Worm (Caenorhabditis elegans) whole organism, L1 larva: Measurements from ENCODE around the gene F39B3.7.

Experiments
- aha-1 ChIP-seq: fragments of 150-350 bp; optimal IDR thresholded peaks from 2 replicates; lab custom pipeline; 2014; ENCODE audit warnings: missing biosample characterization, missing genetic modification characterization
- ama-1 ChIP-seq: fragments of 150-350 bp; optimal IDR thresholded peaks from 2 replicates; lab custom pipeline; 2014
- ceh-63 ChIP-seq: fragments of 200-800 bp; sonication (Bioruptor generic); optimal IDR thresholded peaks from 2 replicates; lab custom pipeline; 2018; ENCODE audit warnings: mild to moderate bottlenecking, missing genetic modification characterization, missing compliant biosample characterization
- ceh-82 ChIP-seq, 3 experiments: fragments of 150-350 bp in 1 of 3; sonication (generic microtip) in 2 of 3; optimal IDR thresholded peaks; 2 replicates each; lab custom pipeline; 2014 to 2017; ENCODE audit warnings: missing biosample characterization in 3 of 3, missing genetic modification characterization in 3 of 3
- ceh-90 ChIP-seq: sonication (generic microtip); optimal IDR thresholded peaks from 2 replicates; lab custom pipeline; 2016; ENCODE audit warnings: missing genetic modification characterization, missing compliant biosample characterization
- ces-1 ChIP-seq: fragments of 150-350 bp; optimal IDR thresholded peaks from 2 replicates; lab custom pipeline; 2014; ENCODE audit warnings: missing biosample characterization, missing genetic modification reagents, missing genetic modification characterization
- elt-3 ChIP-seq, 6 experiments: fragments of 150-350 bp in 1 of 6; sonication (generic microtip); optimal IDR thresholded peaks; 2 replicates each; lab custom pipeline; 2017 to 2018; ENCODE audit warnings: missing biosample characterization in 6 of 6, missing genetic modification characterization in 6 of 6, inconsistent platforms in 1 of 6
- ets-5 ChIP-seq: fragments of 200-800 bp; sonication (Bioruptor generic); IDR thresholded peaks from 2 replicates; pipeline ENCODE4 v1.3.6; 2022; ENCODE audit warnings: missing genetic modification characterization, missing compliant biosample characterization
- mep-1 ChIP-seq: fragments of 150-350 bp; optimal IDR thresholded peaks from 2 replicates; lab custom pipeline; 2014; ENCODE audit warnings: missing biosample characterization, missing genetic modification characterization
- nhr-28 ChIP-seq: fragments of 150-350 bp; optimal IDR thresholded peaks from 2 replicates; lab custom pipeline; 2014; ENCODE audit warnings: missing biosample characterization, missing genetic modification characterization
- snpc-4 ChIP-seq: fragments of 150-350 bp; optimal IDR thresholded peaks from 2 replicates; lab custom pipeline; 2014; ENCODE audit warnings: missing biosample characterization, missing genetic modification characterization
- sox-4 ChIP-seq: sonication (generic microtip); optimal IDR thresholded peaks from 2 replicates; lab custom pipeline; 2016; ENCODE audit warnings: missing genetic modification characterization, missing compliant biosample characterization
- zag-1 ChIP-seq: fragments of 150-350 bp; optimal IDR thresholded peaks from 2 replicates; lab custom pipeline; 2014; ENCODE audit warnings: missing biosample characterization, missing genetic modification characterization
- ztf-4 ChIP-seq: fragments of 150-350 bp; optimal IDR thresholded peaks from 2 replicates; lab custom pipeline; 2014; ENCODE audit warnings: missing biosample characterization, missing genetic modification characterization

DNA sequence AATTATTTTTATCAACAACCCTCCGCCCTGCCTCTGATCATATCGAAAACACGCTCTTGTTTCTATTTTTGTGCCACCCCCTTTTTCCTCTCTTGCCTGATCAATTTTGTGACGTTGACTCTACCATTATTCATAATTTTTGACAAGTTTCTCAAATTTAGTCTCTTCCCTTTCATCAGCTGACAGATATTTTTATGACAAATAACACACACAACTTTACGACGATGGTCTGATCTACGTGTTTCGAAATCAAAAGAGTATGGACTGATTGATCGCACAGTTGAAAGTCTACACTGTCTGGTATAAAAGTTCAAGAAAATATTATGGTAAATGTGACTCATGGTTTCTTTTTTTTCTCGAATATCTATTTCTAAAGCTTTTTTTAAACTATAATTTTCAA, 49.4 kb downstream of the F39B3.7 start:
- TF ChIP-seq elt-3 (tag; optimal IDR thresholded peaks at IDR 0.05; lab: Kevin White, UChicago) (no peak), ztf-4 (tag; lab: Kevin White, UChicago) (no peak), sox-4 (tag; lab: Kevin White, UChicago) (no peak), ces-1 (GFP tag; lab: Kevin White, UChicago) (no peak), zag-1 (tag; lab: Kevin White, UChicago) (no peak), mep-1 (tag; lab: Kevin White, UChicago) (no peak), snpc-4 (tag; lab: Kevin White, UChicago) (no peak), nhr-28 (no peak), ets-5 (GFP tag; lab: Robert Waterston, UW) (no peak), ceh-82 (tag; optimal IDR thresholded peaks at IDR 0.05; lab: Kevin White, UChicago) (no peak), ama-1 (lab: Kevin White, UChicago) (no peak), ceh-63 (GFP tag; lab: Kevin White, UChicago) (no peak), aha-1 (tag; lab: Kevin White, UChicago) (no peak), ceh-90 (no peak)
